Worm (Caenorhabditis elegans) whole organism, young adult: ENCODE measurements around the gene T26H8.5.
"Not testable (repeated sequence)": the region's sequence is repeated elsewhere in the genome, so short reads cannot be mapped to it uniquely, and the experiment has no call there.

Experiments
- B0019.2 ChIP-seq: fragments of 200-800 bp; sonication (Bioruptor generic); conservative IDR thresholded peaks from 2 replicates; pipeline ENCODE4 v1.3.6; 2022; ENCODE audit warnings: missing genetic modification reagents, missing genetic modification characterization, missing compliant biosample characterization
- C17E4.6 ChIP-seq: fragments of 200-800 bp; sonication (Bioruptor generic); IDR thresholded peaks from 2 replicates; pipeline ENCODE4 v1.3.6; 2022; ENCODE audit warnings: missing genetic modification reagents, missing genetic modification characterization, missing compliant biosample characterization
- D2030.7 ChIP-seq: fragments of 200-800 bp; sonication (Bioruptor generic); IDR thresholded peaks from 2 replicates; pipeline ENCODE4 v1.3.6; 2022; ENCODE audit warnings: missing genetic modification reagents, missing genetic modification characterization, missing compliant biosample characterization
- F33H1.4 ChIP-seq: fragments of 200-800 bp; sonication (Bioruptor generic); IDR thresholded peaks from 2 replicates; pipeline ENCODE4 v1.3.6; 2022; ENCODE audit warnings: missing genetic modification reagents, missing genetic modification characterization, missing compliant biosample characterization
- F39B2.1 ChIP-seq: fragments of 200-800 bp; sonication (Bioruptor generic); IDR thresholded peaks from 2 replicates; pipeline ENCODE4 v1.3.6; 2022; ENCODE audit warnings: missing genetic modification reagents, missing genetic modification characterization, missing compliant biosample characterization
- Y53F4B.3 ChIP-seq: fragments of 200-800 bp; sonication (Bioruptor generic); IDR thresholded peaks from 2 replicates; pipeline ENCODE4 v1.3.6; 2022; ENCODE audit warnings: missing genetic modification reagents, missing genetic modification characterization, missing compliant biosample characterization
- Y53G8AR.9 ChIP-seq: fragments of 200-800 bp; sonication (Bioruptor generic); conservative IDR thresholded peaks from 2 replicates; pipeline ENCODE4 v1.3.6; 2022; ENCODE audit warnings: missing genetic modification reagents, missing genetic modification characterization, missing compliant biosample characterization
- Y56A3A.18 ChIP-seq: fragments of 200-800 bp; sonication (Bioruptor generic); IDR thresholded peaks from 2 replicates; pipeline ENCODE4 v1.3.6; 2022; ENCODE audit warnings: missing genetic modification reagents, missing genetic modification characterization, missing compliant biosample characterization
- Y67H2A.10 ChIP-seq: fragments of 200-800 bp; sonication (Bioruptor generic); conservative IDR thresholded peaks from 2 replicates; pipeline ENCODE4 v1.3.6; 2022; ENCODE audit warnings: missing genetic modification reagents, missing genetic modification characterization, missing compliant biosample characterization
- Y79H2A.3 ChIP-seq: fragments of 200-800 bp; sonication (Bioruptor generic); conservative IDR thresholded peaks from 2 replicates; pipeline ENCODE4 v1.3.6; 2022; ENCODE audit warnings: missing genetic modification reagents, missing genetic modification characterization, missing compliant biosample characterization
- Y95B8A.8 ChIP-seq: fragments of 200-800 bp; sonication (Bioruptor generic); IDR thresholded peaks from 2 replicates; pipeline ENCODE4 v1.3.6; 2022; ENCODE audit warnings: missing genetic modification reagents, missing genetic modification characterization, missing compliant biosample characterization
- aptf-3 ChIP-seq: fragments of 200-800 bp; sonication (Bioruptor generic); IDR thresholded peaks from 2 replicates; pipeline ENCODE4 v1.3.6; 2022; ENCODE audit warnings: missing genetic modification characterization, missing compliant biosample characterization
- attf-6 ChIP-seq: fragments of 200-800 bp; sonication (Bioruptor generic); IDR thresholded peaks from 2 replicates; pipeline ENCODE4 v1.3.6; 2022; ENCODE audit warnings: missing genetic modification reagents, missing genetic modification characterization, missing compliant biosample characterization
- bed-2 ChIP-seq: fragments of 200-800 bp; sonication (Bioruptor generic); IDR thresholded peaks from 2 replicates; pipeline ENCODE4 v1.3.6; 2022; ENCODE audit warnings: missing genetic modification reagents, missing genetic modification characterization, missing compliant biosample characterization
- cebp-1 ChIP-seq, 2 experiments: fragments of 200-800 bp in 1 of 2; sonication (Bioruptor generic) in 1 of 2; sonication (generic microtip) in 1 of 2; IDR thresholded peaks in 1 of 2; optimal IDR thresholded peaks in 1 of 2; 2 replicates each; pipeline versions ENCODE4 v1.3.6 to Lab custom; 2017 to 2022; ENCODE audit warnings: missing compliant biosample characterization in 2 of 2, missing genetic modification characterization in 2 of 2, mild to moderate bottlenecking in 1 of 2, missing genetic modification reagents in 1 of 2, moderate library complexity in 1 of 2
- cebp-2 ChIP-seq: fragments of 200-800 bp; sonication (Bioruptor generic); IDR thresholded peaks from 2 replicates; pipeline ENCODE4 v1.3.6; 2022; ENCODE audit warnings: missing genetic modification characterization, missing compliant biosample characterization
- ceh-100 ChIP-seq: fragments of 200-800 bp; sonication (Bioruptor generic); IDR thresholded peaks from 2 replicates; pipeline ENCODE4 v1.3.6; 2022; ENCODE audit warnings: missing genetic modification reagents, missing genetic modification characterization, missing compliant biosample characterization
- ceh-40 ChIP-seq: fragments of 200-800 bp; sonication (Bioruptor generic); IDR thresholded peaks from 2 replicates; pipeline ENCODE4 v1.3.6; 2022; ENCODE audit warnings: missing genetic modification characterization, missing compliant biosample characterization
- ceh-58 ChIP-seq: fragments of 200-800 bp; sonication (Bioruptor generic); IDR thresholded peaks from 2 replicates; pipeline ENCODE4 v1.3.6; 2022; ENCODE audit warnings: missing genetic modification characterization, missing compliant biosample characterization
- ceh-91 ChIP-seq: fragments of 200-800 bp; sonication (Bioruptor generic); IDR thresholded peaks from 2 replicates; pipeline ENCODE4 v1.3.6; 2022; ENCODE audit warnings: missing genetic modification reagents, missing genetic modification characterization, missing compliant biosample characterization
- dox-1 ChIP-seq: fragments of 200-800 bp; sonication (Bioruptor generic); IDR thresholded peaks from 2 replicates; pipeline ENCODE4 v1.3.6; 2022; ENCODE audit warnings: missing genetic modification reagents, missing genetic modification characterization, missing compliant biosample characterization
- egrh-3 ChIP-seq: fragments of 200-800 bp; sonication (Bioruptor generic); IDR thresholded peaks from 2 replicates; pipeline ENCODE4 v1.3.6; 2022; ENCODE audit warnings: missing genetic modification reagents, missing genetic modification characterization, missing compliant biosample characterization
- ekl-4 ChIP-seq: fragments of 200-800 bp; sonication (Bioruptor generic); IDR thresholded peaks from 2 replicates; pipeline ENCODE4 v1.3.6; 2022; ENCODE audit warnings: missing genetic modification reagents, missing genetic modification characterization, missing compliant biosample characterization
- ets-4 ChIP-seq: fragments of 200-800 bp; sonication (Bioruptor generic); optimal IDR thresholded peaks from 2 replicates; lab custom pipeline; 2018; ENCODE audit warnings: mild to moderate bottlenecking, missing genetic modification characterization, missing compliant biosample characterization
- hmg-1.2 ChIP-seq: fragments of 200-800 bp; sonication (Bioruptor generic); IDR thresholded peaks from 2 replicates; pipeline ENCODE4 v1.3.6; 2022; ENCODE audit warnings: missing genetic modification reagents, missing genetic modification characterization, missing compliant biosample characterization
- hsf-1 ChIP-seq: fragments of 200-800 bp; sonication (Bioruptor generic); IDR thresholded peaks from 2 replicates; pipeline ENCODE4 v1.3.6; 2022; ENCODE audit warnings: missing genetic modification reagents, missing genetic modification characterization, missing compliant biosample characterization
- lin-26 ChIP-seq: fragments of 200-800 bp; sonication (Bioruptor generic); IDR thresholded peaks from 2 replicates; pipeline ENCODE4 v1.3.6; 2022; ENCODE audit warnings: missing genetic modification reagents, missing genetic modification characterization, missing compliant biosample characterization
- madf-3 ChIP-seq: fragments of 200-800 bp; sonication (Bioruptor generic); IDR thresholded peaks from 2 replicates; pipeline ENCODE4 v1.3.6; 2022; ENCODE audit warnings: missing genetic modification reagents, missing genetic modification characterization, missing compliant biosample characterization
- madf-6 ChIP-seq: fragments of 200-800 bp; sonication (Bioruptor generic); IDR thresholded peaks from 2 replicates; pipeline ENCODE4 v1.3.6; 2022; ENCODE audit warnings: missing genetic modification reagents, missing genetic modification characterization, missing compliant biosample characterization
- mel-28 ChIP-seq: sonication (generic microtip); optimal IDR thresholded peaks from 2 replicates; lab custom pipeline; 2016; ENCODE audit warnings: borderline replicate concordance, mild to moderate bottlenecking, missing genetic modification characterization, missing compliant biosample characterization
- nfyb-1 ChIP-seq: fragments of 200-800 bp; sonication (Bioruptor generic); IDR thresholded peaks from 2 replicates; pipeline ENCODE4 v1.3.6; 2022; ENCODE audit warnings: missing genetic modification reagents, missing genetic modification characterization, missing compliant biosample characterization
- nhr-80 ChIP-seq: sonication (generic microtip); optimal IDR thresholded peaks from 2 replicates; lab custom pipeline; 2016; ENCODE audit warnings: missing genetic modification characterization, missing compliant biosample characterization
- pbrm-1 ChIP-seq: fragments of 200-800 bp; sonication (Bioruptor generic); IDR thresholded peaks from 2 replicates; pipeline ENCODE4 v1.3.6; 2022; ENCODE audit warnings: missing genetic modification reagents, missing genetic modification characterization, missing compliant biosample characterization
- rcor-1 ChIP-seq: fragments of 200-800 bp; sonication (Bioruptor generic); IDR thresholded peaks from 2 replicates; pipeline ENCODE4 v1.3.6; 2022; ENCODE audit warnings: missing genetic modification reagents, missing genetic modification characterization, missing compliant biosample characterization
- repo-1 ChIP-seq: sonication (generic microtip); optimal IDR thresholded peaks from 2 replicates; lab custom pipeline; 2017; ENCODE audit warnings: mild to moderate bottlenecking, missing genetic modification characterization, missing compliant biosample characterization
- rpc-1 ChIP-seq, 2 experiments: fragments of 150-350 bp in 1 of 2; sonication (generic microtip) in 1 of 2; optimal IDR thresholded peaks; 2 replicates each; lab custom pipeline; 2014 to 2018; ENCODE audit warnings: missing biosample characterization in 1 of 2, missing genetic modification characterization in 1 of 2, missing genetic modification reagents in 1 of 2, missing genotype in 1 of 2
- tbp1 ChIP-seq: fragments of 200-800 bp; sonication (Bioruptor generic); optimal IDR thresholded peaks from 2 replicates; lab custom pipeline; 2018; ENCODE audit warnings: mild to moderate bottlenecking, missing genetic modification characterization, missing compliant biosample characterization
- ztf-25 ChIP-seq: fragments of 200-800 bp; sonication (Bioruptor generic); IDR thresholded peaks from 2 replicates; pipeline ENCODE4 v1.3.6; 2022; ENCODE audit warnings: missing genetic modification reagents, missing genetic modification characterization, missing compliant biosample characterization
- ztf-28 ChIP-seq: fragments of 200-800 bp; sonication (Bioruptor generic); IDR thresholded peaks from 2 replicates; pipeline ENCODE4 v1.3.6; 2022; ENCODE audit warnings: missing genetic modification reagents, missing genetic modification characterization, missing compliant biosample characterization

The T26H8.5 gene

ce11 chrV:15323417-15323816, 18.0 kb upstream of the T26H8.5 start:
- TF ChIP-seq nhr-80 (peak; percentile 23), pbrm-1 (no peak)
- TF ChIP-seq, all 124 proteins: peak for 1

- not testable (repeated sequence) for TF ChIP-seq B0019.2 (GFP tag; lab: Robert Waterston, UW); repo-1; ets-4
- TF ChIP-seq, all 124 proteins: peak for 0; not testable (repeated sequence) for 124
Observed at ce11 chrV:15322653-15323052, 17.3 kb upstream of the T26H8.5 start, which contains the start of gene nhr-247. nhr-247 (plus strand) TSS chrV:15322982.

- TF ChIP-seq ztf-28 (GFP tag; lab: Robert Waterston, UW) (0 out of 2 replicates have a peak, but pooled peaks have one; percentile 7), egrh-3 (GFP tag; lab: Robert Waterston, UW) (peak; percentile 80), F33H1.4 (GFP tag; lab: Robert Waterston, UW) (peak; percentile 68)
Observed at ce11 chrV:15321912-15322311, 16.5 kb upstream of the T26H8.5 start.

- TF ChIP-seq ztf-28 (GFP tag; lab: Robert Waterston, UW) (peak; percentile 73; the same call in 1 of the 2 replicates), cebp-2 (0 out of 2 replicates have a peak, but pooled peaks have one; percentile 22), hmg-1.2 (GFP tag; lab: Robert Waterston, UW) (0 out of 2 replicates have a peak, but pooled peaks have one; percentile 13), Y53F4B.3 (GFP tag; lab: Robert Waterston, UW) (peak; percentile 69), Y79H2A.3 (GFP tag; lab: Robert Waterston, UW) (peak; percentile 88), ceh-100 (GFP tag; lab: Robert Waterston, UW) (peak; percentile 77), C17E4.6 (peak; percentile 39; the same call in 1 of the 2 replicates), ceh-91 (GFP tag; lab: Robert Waterston, UW) (0 out of 2 replicates have a peak, but pooled peaks have one; percentile 32), aptf-3 (GFP tag; lab: Robert Waterston, UW) (peak; percentile 88), mel-28 (tag; lab: Kevin White, UChicago) (peak; percentile 15), rcor-1 (GFP tag; lab: Robert Waterston, UW) (peak; percentile 87), Y95B8A.8 (GFP tag; lab: Robert Waterston, UW) (peak; percentile 87; the same call in 1 of the 2 replicates), tbp1 (GFP tag; lab: Kevin White, UChicago) (peak; percentile 9), hsf-1 (GFP tag; lab: Robert Waterston, UW) (peak; percentile 99), madf-3 (GFP tag; lab: Robert Waterston, UW) (peak; percentile 93), nfyb-1 (GFP tag; lab: Robert Waterston, UW) (peak; percentile 86), pbrm-1 (peak; percentile 87), rpc-1 (optimal IDR thresholded peaks at IDR 0.05; lab: Kevin White, UChicago) (peak; percentile 26), F39B2.1 (GFP tag; lab: Robert Waterston, UW) (peak; percentile 79), Y53G8AR.9 (GFP tag; lab: Robert Waterston, UW) (peak; percentile 76; the same call in 1 of the 2 replicates), madf-6 (GFP tag; lab: Robert Waterston, UW) (peak; percentile 83), Y56A3A.18 (GFP tag; lab: Robert Waterston, UW) (peak; percentile 83), ceh-40 (peak; percentile 95), ztf-25 (peak; percentile 42; the same call in 1 of the 2 replicates), cebp-1 (GFP tag; IDR thresholded peaks at IDR 0.05; lab: Robert Waterston, UW) (peak; percentile 57; the same call in 1 of the 2 replicates), attf-6 (GFP tag; lab: Robert Waterston, UW) (peak; percentile 82), B0019.2 (GFP tag; lab: Robert Waterston, UW) (peak; percentile 50; the same call in 1 of the 2 replicates), D2030.7 (GFP tag; lab: Robert Waterston, UW) (peak; percentile 85; the same call in 1 of the 2 replicates), lin-26 (GFP tag; lab: Robert Waterston, UW) (peak; percentile 83; the same call in 1 of the 2 replicates), egrh-3 (GFP tag; lab: Robert Waterston, UW) (peak; percentile 96), Y67H2A.10 (GFP tag; lab: Robert Waterston, UW) (0 out of 2 replicates have a peak, but pooled peaks have one; percentile 47), dox-1 (GFP tag; lab: Robert Waterston, UW) (peak; percentile 99), bed-2 (GFP tag; lab: Robert Waterston, UW) (0 out of 2 replicates have a peak, but pooled peaks have one; percentile 17), F33H1.4 (GFP tag; lab: Robert Waterston, UW) (peak; percentile 23; the same call in 1 of the 2 replicates), ceh-58 (GFP tag; lab: Robert Waterston, UW) (peak; percentile 94), ekl-4 (peak; percentile 95)
- not testable (repeated sequence) for TF ChIP-seq rpc-1, cebp-1 (tag; optimal IDR thresholded peaks at IDR 0.05; lab: Kevin White, UChicago)
Observed at ce11 chrV:15320756-15321332, 15.4 kb upstream of the T26H8.5 start.
